Worm (Caenorhabditis elegans): ENCODE data around the gene clec-137.

DNA sequence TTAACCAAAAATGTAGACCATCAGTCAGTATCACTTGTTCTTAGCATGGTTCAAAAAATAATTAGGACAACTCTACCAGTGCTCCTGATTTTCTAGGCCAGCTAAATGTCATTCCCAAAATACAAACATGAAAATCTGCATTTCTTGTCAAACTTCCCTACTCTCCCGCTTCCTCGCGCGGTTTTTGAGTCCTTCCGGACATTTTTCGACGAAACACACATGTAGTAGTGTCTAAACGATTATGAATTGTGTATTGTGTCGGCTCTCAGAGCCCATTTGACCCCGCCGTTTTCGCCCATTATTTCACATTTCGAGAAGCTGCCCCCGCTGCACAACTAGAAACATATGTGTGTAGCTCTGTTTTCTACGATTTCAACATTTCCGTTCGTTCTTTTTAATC is 8.7 kb upstream of the clec-137 start, which contains the start of gene F35D11.1:
- TF ChIP-seq F23B12.7 (tag; optimal IDR thresholded peaks at IDR 0.05; ENCODE audit: insufficient read depth) (no peak), egl-18 (GFP tag; IDR thresholded peaks at IDR 0.05) (no peak), nhr-90 (tag; optimal IDR thresholded peaks at IDR 0.05) (no peak), Y56A3A.18 (GFP tag; IDR thresholded peaks at IDR 0.05) (no peak), F57C9.4 (tag; optimal IDR thresholded peaks at IDR 0.05) (no peak), somi-1 (GFP tag; optimal IDR thresholded peaks at IDR 0.05) (no peak), tlf-1 (GFP tag; optimal IDR thresholded peaks at IDR 0.05) (no peak), dpl-1 (GFP tag; optimal IDR thresholded peaks at IDR 0.05) (no peak)
